Fruit fly (Drosophila melanogaster) S2 (cell line): ENCODE measurements around the gene CG5937.

Experiments used
- CG8478 ChIP-seq: fragments of >200 bp; optimal IDR thresholded peaks from 2 replicates; lab custom pipeline; 2018
- CTCF ChIP-seq, 2 experiments: fragments of >200 bp; optimal IDR thresholded peaks; 2 replicates each; lab custom pipeline; 2018

Gene CG5937

DNA sequence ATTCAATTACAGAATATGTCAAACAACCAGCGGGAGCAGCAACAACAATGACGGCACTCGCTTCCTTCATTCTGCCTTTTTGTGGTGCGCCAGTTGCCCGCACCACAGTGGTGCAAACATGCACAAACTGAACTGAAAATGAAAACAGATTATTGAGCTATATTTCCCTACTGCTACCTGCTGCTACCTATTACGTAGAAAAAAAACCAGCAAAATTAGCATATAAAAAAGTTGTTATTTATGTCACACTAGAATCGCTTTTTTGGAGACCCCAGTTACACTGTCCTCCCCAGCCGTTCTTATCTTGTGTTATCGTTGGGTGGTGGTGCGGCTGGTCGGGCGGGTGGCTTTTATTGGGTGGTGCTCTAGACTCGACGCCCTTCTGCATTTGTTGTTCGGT is 57.8 kb downstream of the CG5937 start:
- TF ChIP-seq CG8478 (lab: Kevin White, UChicago) (no peak), CTCF (optimal IDR thresholded peaks at IDR 0.05; lab: Kevin White, UChicago) (no peak)
